Worm (Caenorhabditis elegans) whole organism, L4 larva: ENCODE data around the gene ZK418.5.

Experiments used
- F37D6.2 ChIP-seq: sonication (generic microtip); optimal IDR thresholded peaks from 2 replicates; lab custom pipeline; 2016; ENCODE audit warnings: mild to moderate bottlenecking, missing genetic modification characterization, missing compliant biosample characterization
- Y75B8A.6 ChIP-seq: fragments of 200-800 bp; sonication (Bioruptor generic); IDR thresholded peaks from 2 replicates; pipeline ENCODE4 v1.3.6; 2022; ENCODE audit warnings: missing genetic modification reagents, missing genetic modification characterization, missing compliant biosample characterization
- attf-4 ChIP-seq: sonication (generic microtip); optimal IDR thresholded peaks from 3 replicates; lab custom pipeline; 2017; ENCODE audit warnings: missing biosample characterization, missing genetic modification characterization
- ceh-44 ChIP-seq: fragments of 200-800 bp; sonication (Bioruptor generic); IDR thresholded peaks from 2 replicates; pipeline ENCODE4 v1.3.6; 2022; ENCODE audit warnings: missing genetic modification reagents, missing genetic modification characterization, missing compliant biosample characterization
- ceh-62 ChIP-seq: sonication (generic microtip); optimal IDR thresholded peaks from 2 replicates; lab custom pipeline; 2017; ENCODE audit warnings: missing biosample characterization, missing genetic modification characterization
- ctbp-1 ChIP-seq: fragments of 200-800 bp; sonication (Bioruptor generic); IDR thresholded peaks from 2 replicates; pipeline ENCODE4 v1.3.6; 2022; ENCODE audit warnings: missing genetic modification reagents, missing genetic modification characterization, missing compliant biosample characterization
- daf-12 ChIP-seq: fragments of 150-350 bp; optimal IDR thresholded peaks from 2 replicates; lab custom pipeline; 2014; ENCODE audit warnings: missing biosample characterization, missing genetic modification reagents, missing genetic modification characterization
- daf-8 ChIP-seq: fragments of 200-800 bp; sonication (Bioruptor generic); IDR thresholded peaks from 2 replicates; pipeline ENCODE4 v1.3.6; 2022; ENCODE audit warnings: missing genetic modification characterization, missing compliant biosample characterization
- egl-43 ChIP-seq: fragments of 200-800 bp; sonication (Bioruptor generic); IDR thresholded peaks from 2 replicates; pipeline ENCODE4 v1.3.6; 2022; ENCODE audit warnings: missing genetic modification reagents, missing genetic modification characterization, missing compliant biosample characterization
- fos-1 ChIP-seq: fragments of 150-350 bp; optimal IDR thresholded peaks from 2 replicates; lab custom pipeline; 2014; ENCODE audit warnings: missing biosample characterization, missing genetic modification characterization
- hlh-11 ChIP-seq: fragments of 200-800 bp; sonication (Bioruptor generic); optimal IDR thresholded peaks from 2 replicates; lab custom pipeline; 2018; ENCODE audit warnings: mild to moderate bottlenecking, missing genetic modification characterization, missing compliant biosample characterization
- lin-38 ChIP-seq: fragments of 200-800 bp; sonication (Bioruptor generic); IDR thresholded peaks from 2 replicates; pipeline ENCODE4 v1.3.6; 2022; ENCODE audit warnings: missing genetic modification reagents, missing genetic modification characterization, missing compliant biosample characterization
- lir-3 ChIP-seq: sonication (generic microtip); optimal IDR thresholded peaks from 2 replicates; lab custom pipeline; 2016; ENCODE audit warnings: mild to moderate bottlenecking, missing genetic modification characterization, missing compliant biosample characterization
- mxl-2 ChIP-seq: fragments of 200-800 bp; sonication (Bioruptor generic); conservative IDR thresholded peaks from 2 replicates; pipeline ENCODE4 v1.3.6; 2022; ENCODE audit warnings: missing genetic modification reagents, missing genetic modification characterization, missing compliant biosample characterization
- mxl-3 ChIP-seq: fragments of 200-800 bp; sonication (Bioruptor generic); optimal IDR thresholded peaks from 2 replicates; lab custom pipeline; 2018; ENCODE audit warnings: mild to moderate bottlenecking, missing genetic modification characterization, missing compliant biosample characterization
- nhr-25 ChIP-seq: sonication (generic microtip); optimal IDR thresholded peaks from 2 replicates; lab custom pipeline; 2017; ENCODE audit warnings: missing genetic modification characterization, mild to moderate bottlenecking, missing compliant biosample characterization, antibody characterized with exemption, moderate library complexity, borderline replicate concordance; ENCODE audit not compliant: insufficient read depth
- pha-4 ChIP-seq, 2 experiments: fragments of 150-350 bp in 1 of 2; fragments of 200-800 bp in 1 of 2; sonication (Bioruptor generic) in 1 of 2; IDR thresholded peaks in 1 of 2; optimal IDR thresholded peaks in 1 of 2; 2 replicates each; pipeline versions ENCODE4 v1.3.6 to Lab custom; 2014 to 2022; ENCODE audit warnings: missing genetic modification characterization in 2 of 2, missing genetic modification reagents in 2 of 2, missing biosample characterization in 1 of 2, missing compliant biosample characterization in 1 of 2
- php-3 ChIP-seq: fragments of 200-800 bp; sonication (Bioruptor generic); IDR thresholded peaks from 2 replicates; pipeline ENCODE4 v1.3.6; 2022; ENCODE audit warnings: missing genetic modification reagents, missing genetic modification characterization, missing compliant biosample characterization
- set-16 ChIP-seq: fragments of 200-800 bp; sonication (Bioruptor generic); IDR thresholded peaks from 2 replicates; pipeline ENCODE4 v1.3.6; 2022; ENCODE audit warnings: missing genetic modification reagents, missing genetic modification characterization, missing compliant biosample characterization
- tag-97 ChIP-seq: fragments of 200-800 bp; sonication (Bioruptor generic); IDR thresholded peaks from 2 replicates; pipeline ENCODE4 v1.3.6; 2022; ENCODE audit warnings: missing genetic modification characterization, missing compliant biosample characterization
- tra-1 ChIP-seq: fragments of 200-800 bp; sonication (Bioruptor generic); IDR thresholded peaks from 2 replicates; pipeline ENCODE4 v1.3.6; 2022; ENCODE audit warnings: missing genetic modification reagents, missing genetic modification characterization, missing compliant biosample characterization
- zfp-2 ChIP-seq: sonication (generic microtip); optimal IDR thresholded peaks from 2 replicates; lab custom pipeline; 2016; ENCODE audit warnings: mild to moderate bottlenecking, missing genetic modification characterization, missing compliant biosample characterization
- zfp-3 ChIP-seq: fragments of 200-800 bp; sonication (Bioruptor generic); conservative IDR thresholded peaks from 2 replicates; pipeline ENCODE4 v1.3.6; 2022; ENCODE audit warnings: missing genetic modification reagents, missing genetic modification characterization, missing compliant biosample characterization
- zip-11 ChIP-seq: fragments of 200-800 bp; sonication (Bioruptor generic); IDR thresholded peaks from 2 replicates; pipeline ENCODE4 v1.3.6; 2022; ENCODE audit warnings: missing genetic modification characterization, missing compliant biosample characterization
- ztf-7 ChIP-seq: fragments of 150-350 bp; optimal IDR thresholded peaks from 2 replicates; lab custom pipeline; 2014; ENCODE audit warnings: missing biosample characterization, missing genetic modification characterization

ZK418.5 gene

DNA sequence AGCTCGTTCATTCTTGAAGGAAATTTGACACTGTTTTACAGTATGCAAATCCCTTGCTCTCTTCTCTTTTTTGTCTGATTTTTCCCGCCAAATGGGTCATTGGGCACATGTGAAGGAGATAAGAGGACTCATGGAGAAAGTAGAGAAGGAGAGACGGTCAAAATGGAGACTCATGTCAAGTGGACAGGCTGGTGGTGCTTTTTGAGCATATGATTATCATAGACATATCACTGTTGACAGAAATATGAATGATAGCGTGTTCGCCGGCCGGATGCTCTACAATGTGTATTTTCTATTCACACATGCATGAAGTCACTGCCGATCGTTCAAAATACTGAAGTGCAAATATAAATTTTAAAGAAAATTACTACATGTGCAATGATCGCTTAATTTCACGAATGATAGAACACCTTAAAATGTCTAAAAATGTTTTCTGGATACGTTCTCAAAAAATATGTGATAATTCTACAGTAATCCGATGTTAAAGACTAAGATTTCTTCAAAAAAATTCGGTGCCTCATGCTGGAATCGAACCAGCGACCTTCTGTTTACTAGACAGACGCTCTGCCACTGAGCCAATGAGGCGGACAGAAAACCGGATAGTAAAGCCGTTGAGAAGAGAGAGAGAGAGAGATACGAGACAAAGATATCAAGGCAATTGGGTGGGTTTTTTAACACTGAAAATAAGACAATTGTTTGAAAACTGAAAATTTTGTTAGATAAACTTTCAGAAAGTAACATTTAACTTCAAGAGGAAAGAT is 43.4 kb downstream of the ZK418.5 start (continued):
- TF ChIP-seq ceh-62 (tag; lab: Kevin White, UChicago) (no peak), F37D6.2 (tag; lab: Kevin White, UChicago) (peak; percentile 12), zip-11 (GFP tag; lab: Robert Waterston, UW) (no peak), mxl-2 (GFP tag; lab: Robert Waterston, UW) (no peak), fos-1 (tag; lab: Kevin White, UChicago) (no peak), tag-97 (GFP tag; lab: Robert Waterston, UW) (no peak), ctbp-1 (GFP tag; lab: Robert Waterston, UW) (peak; percentile 60; the same call in 1 of the 2 replicates), mxl-3 (GFP tag; lab: Kevin White, UChicago) (no peak), ztf-7 (no peak), daf-8 (GFP tag; lab: Robert Waterston, UW) (no peak), daf-12 (no peak), nhr-25 (tag; lab: Kevin White, UChicago) (no peak), attf-4 (tag; lab: Kevin White, UChicago) (no peak), lir-3 (tag; lab: Kevin White, UChicago) (no peak), hlh-11 (tag; lab: Kevin White, UChicago) (peak; percentile 22), ceh-44 (GFP tag; lab: Robert Waterston, UW) (no peak)

DNA sequence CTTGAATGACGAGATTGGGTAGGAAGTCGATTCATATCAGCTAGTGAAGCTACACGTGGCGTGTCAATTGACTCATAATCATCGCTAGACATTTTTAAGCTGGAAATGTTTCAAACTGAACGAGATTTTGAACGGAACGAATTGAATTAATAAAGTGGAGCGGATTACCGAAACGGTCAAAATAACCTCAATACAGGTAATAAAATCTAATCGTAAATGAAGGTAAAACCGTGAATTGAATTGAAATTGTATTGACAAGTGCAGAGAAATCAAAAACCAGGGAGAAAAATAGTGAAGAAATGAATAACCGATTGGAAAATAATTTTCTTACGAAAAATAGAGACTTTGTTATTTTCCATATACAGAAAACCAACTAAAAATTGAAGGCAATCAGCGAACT is 44.5 kb downstream of the ZK418.5 start, which contains the start of gene cyk-1:
cyk-1 (minus strand) TSS at position 101 of the 400 bp plus-strand sequence.
- TF ChIP-seq pha-4 (GFP tag; IDR thresholded peaks at IDR 0.05; lab: Robert Waterston, UW) = no peak
- TF ChIP-seq pha-4 (tag; optimal IDR thresholded peaks at IDR 0.05; lab: Kevin White, UChicago) = no peak
- no peak for TF ChIP-seq lin-38 (GFP tag; lab: Robert Waterston, UW)
- no peak for TF ChIP-seq zfp-2
- no peak for TF ChIP-seq php-3 (GFP tag; lab: Robert Waterston, UW)
- TF ChIP-seq egl-43 (GFP tag; lab: Robert Waterston, UW) = no peak

- no peak for TF ChIP-seq tra-1
- no peak for TF ChIP-seq zfp-3 (GFP tag; lab: Robert Waterston, UW)
- TF ChIP-seq pha-4 (GFP tag; IDR thresholded peaks at IDR 0.05; lab: Robert Waterston, UW) = peak; percentile 66; the same call in 1 of the 2 replicates
- no peak for TF ChIP-seq pha-4 (tag; optimal IDR thresholded peaks at IDR 0.05; lab: Kevin White, UChicago)
- no peak for TF ChIP-seq Y75B8A.6 (GFP tag; lab: Robert Waterston, UW)
- peak; percentile 98 for TF ChIP-seq set-16 (GFP tag; lab: Robert Waterston, UW)
- TF ChIP-seq egl-43 (GFP tag; lab: Robert Waterston, UW) = 0 out of 2 replicates have a peak, but pooled peaks have one; percentile 37
- peak; percentile 55; the same call in 1 of the 2 replicates for TF ChIP-seq mxl-2 (GFP tag; lab: Robert Waterston, UW)
Observed at ce11 chrIII:7025839-7026238, 47.8 kb downstream of the ZK418.5 start.
